Worm (Caenorhabditis elegans) whole organism, L4/young adult: ENCODE results near the gene DH11.2.

Experiments used
- W03F9.2 ChIP-seq: fragments of 150-350 bp; optimal IDR thresholded peaks from 2 replicates; lab custom pipeline; 2014; ENCODE audit warnings: missing biosample characterization, missing genetic modification characterization
- dao-5 ChIP-seq: sonication (generic microtip); optimal IDR thresholded peaks from 2 replicates; lab custom pipeline; 2016; ENCODE audit warnings: missing genotype, missing genetic modification characterization, moderate library complexity, missing compliant biosample characterization
- him-1 ChIP-seq: sonication (generic microtip); optimal IDR thresholded peaks from 2 replicates; lab custom pipeline; 2016; ENCODE audit warnings: missing genotype, missing genetic modification reagents, missing genetic modification characterization, missing compliant biosample characterization

ce11 chrII:8012071-8013031 is at the start of gene DH11.2:
- TF ChIP-seq W03F9.2 (tag; lab: Kevin White, UChicago) (no peak), him-1 (tag; lab: Kevin White, UChicago) (no peak), dao-5 (no peak)
